5 worm cellular contexts compared by ENCODE assay signal in genomic region chrIV:8867562-8867961, ce11.
TF ChIP-seq lines count a peak whose summit lies in the region.

No protein-coding gene starts in this region.

TF ChIP-seq in whole organism, L1 larva, 84 proteins besides CTCF, POLR2A, EP300 and RAD21 (continues in another document):
- TF ChIP-seq ceh-90 (tag; optimal IDR thresholded peaks at IDR 0.05; lab: Kevin White, UChicago) = no peak
- TF ChIP-seq ets-5 (GFP tag; IDR thresholded peaks at IDR 0.05; lab: Robert Waterston, UW) = no peak
- TF ChIP-seq nhr-76 (tag; optimal IDR thresholded peaks at IDR 0.05; lab: Kevin White, UChicago) = no peak
- TF ChIP-seq nhr-20 (tag; optimal IDR thresholded peaks at IDR 0.05; lab: Kevin White, UChicago) = peak; percentile 4
- TF ChIP-seq ceh-63 (GFP tag; optimal IDR thresholded peaks at IDR 0.05; lab: Kevin White, UChicago) = no peak
- no peak for TF ChIP-seq hlh-17 (GFP tag; optimal IDR thresholded peaks at IDR 0.05; lab: Kevin White, UChicago; ENCODE audit: borderline replicate concordance)
- peak in 1 of 2 experiments; percentile 63 for TF ChIP-seq lin-35 (GFP tag; optimal IDR thresholded peaks at IDR 0.05; lab: Kevin White, UChicago)
- TF ChIP-seq ztf-4 (tag; optimal IDR thresholded peaks at IDR 0.05; lab: Kevin White, UChicago) = no peak
- TF ChIP-seq blmp-1 (tag; optimal IDR thresholded peaks at IDR 0.05; lab: Kevin White, UChicago) = peak; percentile 11
- no peak for TF ChIP-seq nhr-85 (tag; lab: Kevin White, UChicago)
- no peak for TF ChIP-seq lsy-2 (tag; optimal IDR thresholded peaks at IDR 0.05; lab: Kevin White, UChicago)
- TF ChIP-seq sup-37 (GFP tag; optimal IDR thresholded peaks at IDR 0.05; lab: Kevin White, UChicago) = no peak
- no peak for TF ChIP-seq isw-1 (GFP tag; IDR thresholded peaks at IDR 0.05; lab: Robert Waterston, UW)
- no peak for TF ChIP-seq hlh-4 (tag; optimal IDR thresholded peaks at IDR 0.05; lab: Kevin White, UChicago)
- no peak for TF ChIP-seq nhr-71 (tag; optimal IDR thresholded peaks at IDR 0.05; lab: Kevin White, UChicago)
- no peak for TF ChIP-seq ztf-11 (tag; optimal IDR thresholded peaks at IDR 0.05; lab: Kevin White, UChicago)
- no peak for TF ChIP-seq dsc-1 (tag; optimal IDR thresholded peaks at IDR 0.05; lab: Kevin White, UChicago)
- TF ChIP-seq pag-3 (tag; optimal IDR thresholded peaks at IDR 0.05; lab: Kevin White, UChicago; ENCODE audit: borderline replicate concordance, insufficient read depth) = no peak
- TF ChIP-seq grh-1 (GFP tag; IDR thresholded peaks at IDR 0.05; lab: Robert Waterston, UW) = no peak

TF ChIP-seq in whole organism, L2 larva, 48 proteins besides CTCF, POLR2A, EP300 and RAD21:
- peak; percentile 44 for TF ChIP-seq sma-9 (GFP tag; optimal IDR thresholded peaks at IDR 0.05; lab: Kevin White, UChicago)
- no peak for TF ChIP-seq sma-9 (tag; optimal IDR thresholded peaks at IDR 0.05; lab: Kevin White, UChicago)
- peak; percentile 6 for TF ChIP-seq crh-2 (tag; optimal IDR thresholded peaks at IDR 0.05; lab: Kevin White, UChicago)
- TF ChIP-seq fos-1 (tag; optimal IDR thresholded peaks at IDR 0.05; lab: Kevin White, UChicago) = peak; percentile 23
- no peak for TF ChIP-seq nhr-23 (tag; optimal IDR thresholded peaks at IDR 0.05; lab: Kevin White, UChicago)
- TF ChIP-seq lsy-2 (tag; optimal IDR thresholded peaks at IDR 0.05; lab: Kevin White, UChicago) = peak in 1 of 2 experiments; percentile 10
- no peak for TF ChIP-seq nhr-77 (tag; optimal IDR thresholded peaks at IDR 0.05; lab: Kevin White, UChicago)
- no peak for TF ChIP-seq nhr-129 (tag; optimal IDR thresholded peaks at IDR 0.05; lab: Kevin White, UChicago)
TF ChIP-seq in whole organism, L2 larva: peak in this region for 4.

TF ChIP-seq in whole organism, L3 larva, 47 proteins besides CTCF, POLR2A, EP300 and RAD21:
- TF ChIP-seq fkh-10 (GFP tag; optimal IDR thresholded peaks at IDR 0.05; lab: Kevin White, UChicago) (no peak), pha-4 (tag; optimal IDR thresholded peaks at IDR 0.05; lab: Kevin White, UChicago) (peak; percentile 11), nhr-23 (tag; optimal IDR thresholded peaks at IDR 0.05; lab: Kevin White, UChicago) (no peak), elt-2 (tag; optimal IDR thresholded peaks at IDR 0.05; lab: Kevin White, UChicago) (peak; percentile 51), nhr-237 (tag; optimal IDR thresholded peaks at IDR 0.05; lab: Kevin White, UChicago) (no peak), nfya-1 (tag; optimal IDR thresholded peaks at IDR 0.05; lab: Kevin White, UChicago; ENCODE audit: insufficient read depth) (no peak), zag-1 (tag; optimal IDR thresholded peaks at IDR 0.05; lab: Kevin White, UChicago) (no peak), ztf-11 (tag; optimal IDR thresholded peaks at IDR 0.05; lab: Kevin White, UChicago) (no peak), lin-39 (tag; optimal IDR thresholded peaks at IDR 0.05; lab: Kevin White, UChicago) (no peak)
TF ChIP-seq in whole organism, L3 larva: peak in this region for 2.

TF ChIP-seq in whole organism, L4 larva, 104 proteins besides CTCF, POLR2A, EP300 and RAD21:
- TF ChIP-seq dpl-1 (GFP tag; optimal IDR thresholded peaks at IDR 0.05; lab: Kevin White, UChicago) = peak; percentile 13
- TF ChIP-seq daf-16 (GFP tag; optimal IDR thresholded peaks at IDR 0.05; lab: Kevin White, UChicago) = no peak
- peak; percentile 26 for TF ChIP-seq daf-16 (tag; optimal IDR thresholded peaks at IDR 0.05; lab: Kevin White, UChicago)
- TF ChIP-seq hlh-30 (tag; optimal IDR thresholded peaks at IDR 0.05; lab: Kevin White, UChicago; ENCODE audit: insufficient read depth) = peak; percentile 13
- no peak for TF ChIP-seq Y105C5A.15 (GFP tag; IDR thresholded peaks at IDR 0.05; lab: Robert Waterston, UW)
- TF ChIP-seq nhr-11 (tag; optimal IDR thresholded peaks at IDR 0.05; lab: Kevin White, UChicago) = no peak
- no peak for TF ChIP-seq mep-1 (tag; optimal IDR thresholded peaks at IDR 0.05; lab: Kevin White, UChicago)
- no peak for TF ChIP-seq nhr-42 (GFP tag; IDR thresholded peaks at IDR 0.05; lab: Robert Waterston, UW)
- TF ChIP-seq dve-1 (tag; optimal IDR thresholded peaks at IDR 0.05; lab: Kevin White, UChicago; ENCODE audit: insufficient read depth) = peak; percentile 45
- peak; percentile 46 for TF ChIP-seq hlh-11 (tag; optimal IDR thresholded peaks at IDR 0.05; lab: Kevin White, UChicago)
- peak; percentile 23 for TF ChIP-seq nhr-77 (tag; optimal IDR thresholded peaks at IDR 0.05; lab: Kevin White, UChicago)
- TF ChIP-seq nhr-28 (tag; optimal IDR thresholded peaks at IDR 0.05; lab: Kevin White, UChicago) = peak; percentile 67
- TF ChIP-seq dmd-6 (GFP tag; IDR thresholded peaks at IDR 0.05; lab: Robert Waterston, UW) = no peak

TF ChIP-seq in whole organism, young adult, 124 proteins besides CTCF, POLR2A, EP300 and RAD21:
- TF ChIP-seq nhr-80 (tag; optimal IDR thresholded peaks at IDR 0.05; lab: Kevin White, UChicago) (peak; percentile 18), cebp-2 (GFP tag; IDR thresholded peaks at IDR 0.05; lab: Robert Waterston, UW) (no peak), unc-62 (GFP tag; optimal IDR thresholded peaks at IDR 0.05; lab: Kevin White, UChicago) (no peak), die-1 (tag; optimal IDR thresholded peaks at IDR 0.05; lab: Kevin White, UChicago) (no peak), ztf-6 (GFP tag; IDR thresholded peaks at IDR 0.05; lab: Robert Waterston, UW) (no peak)
